Worm (Caenorhabditis elegans) whole organism, L1 larva: Measurements from ENCODE around the gene F22B5.6.

Source experiments
- aly-2 ChIP-seq: fragments of 150-350 bp; optimal IDR thresholded peaks from 2 replicates; lab custom pipeline; 2014; ENCODE audit warnings: missing biosample characterization, missing genetic modification characterization
- ces-1 ChIP-seq: fragments of 150-350 bp; optimal IDR thresholded peaks from 2 replicates; lab custom pipeline; 2014; ENCODE audit warnings: missing biosample characterization, missing genetic modification reagents, missing genetic modification characterization
- egl-27 ChIP-seq, 2 experiments: fragments of 150-350 bp in 1 of 2; sonication (generic microtip); optimal IDR thresholded peaks; 3 replicates each; lab custom pipeline; 2017 to 2018; ENCODE audit warnings: missing biosample characterization in 2 of 2, missing genetic modification characterization in 2 of 2, missing genetic modification reagents in 2 of 2
- lin-13 ChIP-seq: fragments of 150-350 bp; optimal IDR thresholded peaks from 2 replicates; lab custom pipeline; 2014; ENCODE audit warnings: missing biosample characterization, missing genetic modification reagents, missing genetic modification characterization
- nhr-237 ChIP-seq: fragments of 150-350 bp; optimal IDR thresholded peaks from 2 replicates; lab custom pipeline; 2014; ENCODE audit warnings: missing biosample characterization, missing genetic modification characterization
- sup-37 ChIP-seq: fragments of 200-800 bp; sonication (Bioruptor generic); optimal IDR thresholded peaks from 2 replicates; lab custom pipeline; 2018; ENCODE audit warnings: mild to moderate bottlenecking, missing genetic modification characterization, missing compliant biosample characterization
- zip-4 ChIP-seq: fragments of 200-800 bp; sonication (Bioruptor generic); optimal IDR thresholded peaks from 2 replicates; lab custom pipeline; 2018; ENCODE audit warnings: mild to moderate bottlenecking, missing genetic modification characterization, moderate library complexity, missing compliant biosample characterization

- TF ChIP-seq sup-37 (GFP tag; lab: Kevin White, UChicago) = no peak
- TF ChIP-seq nhr-237 (tag; lab: Kevin White, UChicago) = peak; percentile 40
- TF ChIP-seq egl-27 (tag; optimal IDR thresholded peaks at IDR 0.05; lab: Kevin White, UChicago) = no peak
- no peak for TF ChIP-seq aly-2 (tag; lab: Kevin White, UChicago)
- no peak for TF ChIP-seq zip-4 (GFP tag; lab: Kevin White, UChicago)
- no peak for TF ChIP-seq ces-1 (GFP tag; lab: Kevin White, UChicago)
- no peak for TF ChIP-seq lin-13 (GFP tag; lab: Kevin White, UChicago)
These were observed 27.3 kb upstream of the F22B5.6 start for ce11 chrII:8483124-8483792.
